Worm (Caenorhabditis elegans) whole organism, L4 larva: Measurements from ENCODE around the gene W08F4.10.

Experiments used
- D1046.2 ChIP-seq: fragments of 200-800 bp; sonication (Bioruptor generic); IDR thresholded peaks from 2 replicates; pipeline ENCODE4 v1.3.6; 2022; ENCODE audit warnings: missing genetic modification characterization, missing compliant biosample characterization
- F10B5.3 ChIP-seq: sonication (generic microtip); optimal IDR thresholded peaks from 2 replicates; lab custom pipeline; 2016; ENCODE audit warnings: mild to moderate bottlenecking, missing genetic modification characterization, missing compliant biosample characterization
- R02D3.7 ChIP-seq: fragments of 150-350 bp; sonication (generic microtip); optimal IDR thresholded peaks from 3 replicates; lab custom pipeline; 2014; ENCODE audit warnings: missing biosample characterization, missing genetic modification characterization
- T26A8.4 ChIP-seq: fragments of 200-800 bp; sonication (Bioruptor generic); IDR thresholded peaks from 2 replicates; pipeline ENCODE4 v1.3.6; 2022; ENCODE audit warnings: missing genetic modification characterization, missing compliant biosample characterization
- Y105C5A.15 ChIP-seq: fragments of 200-800 bp; sonication (Bioruptor generic); IDR thresholded peaks from 2 replicates; pipeline ENCODE4 v1.3.6; 2022; ENCODE audit warnings: missing genetic modification characterization, missing compliant biosample characterization
- Y5F2A.4 ChIP-seq: fragments of 200-800 bp; sonication (Bioruptor generic); optimal IDR thresholded peaks from 2 replicates; lab custom pipeline; 2018; ENCODE audit warnings: mild to moderate bottlenecking, missing genetic modification characterization, missing compliant biosample characterization
- Y75B8A.6 ChIP-seq: fragments of 200-800 bp; sonication (Bioruptor generic); IDR thresholded peaks from 2 replicates; pipeline ENCODE4 v1.3.6; 2022; ENCODE audit warnings: missing genetic modification reagents, missing genetic modification characterization, missing compliant biosample characterization
- aha-1 ChIP-seq: fragments of 150-350 bp; peaks from one replicate; lab custom pipeline; 2014; ENCODE audit warnings: missing biosample characterization, missing genetic modification characterization
- aly-2 ChIP-seq: sonication (generic microtip); optimal IDR thresholded peaks from 2 replicates; lab custom pipeline; 2018; ENCODE audit warnings: missing biosample characterization, missing genetic modification characterization
- ama-1 ChIP-seq: fragments of 150-350 bp; optimal IDR thresholded peaks from 2 replicates; lab custom pipeline; 2014; ENCODE audit warnings: inconsistent platforms, mixed read lengths
- ces-1 ChIP-seq: fragments of 150-350 bp; sonication (generic microtip); optimal IDR thresholded peaks from 4 replicates; lab custom pipeline; 2014; ENCODE audit warnings: missing biosample characterization, missing genetic modification reagents, missing genetic modification characterization
- dmd-9 ChIP-seq: fragments of 200-800 bp; sonication (Bioruptor generic); IDR thresholded peaks from 2 replicates; pipeline ENCODE4 v1.3.6; 2022; ENCODE audit warnings: missing genetic modification reagents, missing genetic modification characterization, missing compliant biosample characterization
- dpl-1 ChIP-seq: fragments of 150-350 bp; optimal IDR thresholded peaks from 2 replicates; lab custom pipeline; 2014; ENCODE audit warnings: missing biosample characterization, missing genetic modification reagents, missing genetic modification characterization
- dve-1 ChIP-seq: sonication (generic microtip); optimal IDR thresholded peaks from 2 replicates; lab custom pipeline; 2017; ENCODE audit warnings: antibody characterized with exemption, mild to moderate bottlenecking, missing genetic modification characterization, missing compliant biosample characterization; ENCODE audit not compliant: insufficient read depth
- egl-43 ChIP-seq: fragments of 200-800 bp; sonication (Bioruptor generic); IDR thresholded peaks from 2 replicates; pipeline ENCODE4 v1.3.6; 2022; ENCODE audit warnings: missing genetic modification reagents, missing genetic modification characterization, missing compliant biosample characterization
- fkh-10 ChIP-seq: fragments of 150-350 bp; optimal IDR thresholded peaks from 2 replicates; lab custom pipeline; 2014; ENCODE audit warnings: missing biosample characterization, missing genetic modification reagents, missing genetic modification characterization
- fos-1 ChIP-seq: fragments of 150-350 bp; optimal IDR thresholded peaks from 2 replicates; lab custom pipeline; 2014; ENCODE audit warnings: missing biosample characterization, missing genetic modification characterization
- hlh-11 ChIP-seq: fragments of 200-800 bp; sonication (Bioruptor generic); optimal IDR thresholded peaks from 2 replicates; lab custom pipeline; 2018; ENCODE audit warnings: mild to moderate bottlenecking, missing genetic modification characterization, missing compliant biosample characterization
- hlh-30 ChIP-seq: sonication (generic microtip); optimal IDR thresholded peaks from 2 replicates; lab custom pipeline; 2017; ENCODE audit warnings: antibody characterized with exemption, mild to moderate bottlenecking, missing genetic modification characterization, missing compliant biosample characterization; ENCODE audit not compliant: insufficient read depth
- hmg-1.1 ChIP-seq: fragments of 200-800 bp; sonication (Bioruptor generic); IDR thresholded peaks from 2 replicates; pipeline ENCODE4 v1.3.6; 2022; ENCODE audit warnings: missing genetic modification reagents, missing genetic modification characterization, missing compliant biosample characterization
- lin-13 ChIP-seq: fragments of 150-350 bp; optimal IDR thresholded peaks from 2 replicates; lab custom pipeline; 2014; ENCODE audit warnings: missing biosample characterization, missing genetic modification reagents, missing genetic modification characterization
- lin-29 ChIP-seq: fragments of 200-800 bp; sonication (Bioruptor generic); IDR thresholded peaks from 2 replicates; pipeline ENCODE4 v1.3.6; 2022; ENCODE audit warnings: missing genetic modification reagents, missing genetic modification characterization, missing compliant biosample characterization
- lin-39 ChIP-seq: fragments of 150-350 bp; optimal IDR thresholded peaks from 2 replicates; lab custom pipeline; 2014; ENCODE audit warnings: missing biosample characterization, missing genetic modification reagents, missing genetic modification characterization
- lsy-2 ChIP-seq, 2 experiments: fragments of 150-350 bp in 1 of 2; sonication (generic microtip) in 1 of 2; optimal IDR thresholded peaks; 2 replicates each; lab custom pipeline; 2014 to 2017; ENCODE audit warnings: missing biosample characterization in 2 of 2, missing genetic modification characterization in 2 of 2
- madf-9 ChIP-seq: fragments of 200-800 bp; sonication (Bioruptor generic); conservative IDR thresholded peaks from 2 replicates; pipeline ENCODE4 v1.3.6; 2022; ENCODE audit warnings: missing genetic modification reagents, missing genetic modification characterization, missing compliant biosample characterization
- mdl-1 ChIP-seq, 2 experiments: fragments of 150-350 bp in 1 of 2; sonication (generic microtip) in 1 of 2; optimal IDR thresholded peaks; 2 replicates each; lab custom pipeline; 2014 to 2017; ENCODE audit warnings: missing biosample characterization in 2 of 2, missing genetic modification characterization in 2 of 2
- mep-1 ChIP-seq: fragments of 150-350 bp; sonication (generic microtip); optimal IDR thresholded peaks from 3 replicates; lab custom pipeline; 2014; ENCODE audit warnings: missing biosample characterization, missing genetic modification characterization
- mxl-2 ChIP-seq: fragments of 200-800 bp; sonication (Bioruptor generic); conservative IDR thresholded peaks from 2 replicates; pipeline ENCODE4 v1.3.6; 2022; ENCODE audit warnings: missing genetic modification reagents, missing genetic modification characterization, missing compliant biosample characterization
- mxl-3 ChIP-seq: fragments of 200-800 bp; sonication (Bioruptor generic); optimal IDR thresholded peaks from 2 replicates; lab custom pipeline; 2018; ENCODE audit warnings: mild to moderate bottlenecking, missing genetic modification characterization, missing compliant biosample characterization
- nhr-102 ChIP-seq: sonication (generic microtip); optimal IDR thresholded peaks from 2 replicates; lab custom pipeline; 2016; ENCODE audit warnings: mild to moderate bottlenecking, missing genetic modification characterization, moderate library complexity, missing compliant biosample characterization
- nhr-237 ChIP-seq: sonication (generic microtip); optimal IDR thresholded peaks from 2 replicates; lab custom pipeline; 2017; ENCODE audit warnings: missing biosample characterization, missing genetic modification characterization
- nhr-28 ChIP-seq: fragments of 150-350 bp; optimal IDR thresholded peaks from 2 replicates; lab custom pipeline; 2014; ENCODE audit warnings: missing biosample characterization, missing genetic modification characterization
- nhr-41 ChIP-seq: fragments of 200-800 bp; sonication (Bioruptor generic); IDR thresholded peaks from 2 replicates; pipeline ENCODE4 v1.3.6; 2022; ENCODE audit warnings: missing genetic modification reagents, missing genetic modification characterization, missing compliant biosample characterization
- nhr-48 ChIP-seq: sonication (generic microtip); optimal IDR thresholded peaks from 2 replicates; lab custom pipeline; 2016; ENCODE audit warnings: mild to moderate bottlenecking, missing genetic modification characterization, missing compliant biosample characterization
- nhr-6 ChIP-seq: fragments of 150-350 bp; optimal IDR thresholded peaks from 2 replicates; lab custom pipeline; 2014; ENCODE audit warnings: missing biosample characterization, missing genetic modification characterization
- php-3 ChIP-seq: fragments of 200-800 bp; sonication (Bioruptor generic); IDR thresholded peaks from 2 replicates; pipeline ENCODE4 v1.3.6; 2022; ENCODE audit warnings: missing genetic modification reagents, missing genetic modification characterization, missing compliant biosample characterization
- rbr-2 ChIP-seq: sonication (generic microtip); optimal IDR thresholded peaks from 2 replicates; lab custom pipeline; 2016; ENCODE audit warnings: missing genotype, missing genetic modification characterization, missing compliant biosample characterization
- sdz-12 ChIP-seq: fragments of 200-800 bp; sonication (Bioruptor generic); optimal IDR thresholded peaks from 2 replicates; lab custom pipeline; 2018; ENCODE audit warnings: mild to moderate bottlenecking, missing genetic modification characterization, missing compliant biosample characterization
- skn-1 ChIP-seq: fragments of 150-350 bp; optimal IDR thresholded peaks from 2 replicates; lab custom pipeline; 2014; ENCODE audit warnings: missing biosample characterization, missing genetic modification characterization
- snpc-4 ChIP-seq: fragments of 150-350 bp; optimal IDR thresholded peaks from 2 replicates; lab custom pipeline; 2014; ENCODE audit warnings: missing biosample characterization, missing genetic modification characterization
- tra-1 ChIP-seq: fragments of 200-800 bp; sonication (Bioruptor generic); IDR thresholded peaks from 2 replicates; pipeline ENCODE4 v1.3.6; 2022; ENCODE audit warnings: missing genetic modification reagents, missing genetic modification characterization, missing compliant biosample characterization
- unc-39 ChIP-seq: sonication (generic microtip); optimal IDR thresholded peaks from 2 replicates; lab custom pipeline; 2017; ENCODE audit warnings: missing biosample characterization, missing genetic modification characterization
- unc-62 ChIP-seq, 3 experiments: fragments of 150-350 bp in 1 of 3; sonication (generic microtip); optimal IDR thresholded peaks in 2 of 3; peaks in 1 of 3; 1 replicate in 1 of 3; 2 replicates in 2 of 3; lab custom pipeline; 2014 to 2017; ENCODE audit warnings: missing biosample characterization in 3 of 3, missing genetic modification characterization in 3 of 3, missing genetic modification reagents in 3 of 3, missing genotype in 1 of 3
- zag-1 ChIP-seq: fragments of 150-350 bp; optimal IDR thresholded peaks from 2 replicates; lab custom pipeline; 2014; ENCODE audit warnings: missing biosample characterization, missing genetic modification characterization
- zip-11 ChIP-seq: fragments of 200-800 bp; sonication (Bioruptor generic); IDR thresholded peaks from 2 replicates; pipeline ENCODE4 v1.3.6; 2022; ENCODE audit warnings: missing genetic modification characterization, missing compliant biosample characterization
- zip-2 ChIP-seq: fragments of 150-350 bp; optimal IDR thresholded peaks from 2 replicates; lab custom pipeline; 2014; ENCODE audit warnings: missing biosample characterization, missing genetic modification characterization

Gene W08F4.10

DNA sequence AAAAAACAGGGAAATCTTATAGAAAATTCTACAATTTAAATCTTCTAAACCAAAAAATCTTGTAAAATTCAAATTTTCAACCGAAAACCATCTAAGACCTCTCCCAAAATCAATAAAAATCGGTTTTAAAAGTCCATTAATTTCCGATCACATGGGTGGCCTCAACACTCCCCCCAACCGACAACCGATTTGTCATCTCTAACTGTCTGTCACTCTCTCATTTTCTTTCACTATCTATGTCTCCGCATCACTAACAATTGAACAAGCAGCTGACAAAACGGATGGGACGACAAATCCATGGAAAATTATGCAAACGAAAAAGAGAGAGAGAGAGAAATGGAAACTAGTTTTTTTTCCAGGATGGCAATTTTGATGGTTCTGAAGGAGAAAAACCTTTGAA is 12.0 kb upstream of the W08F4.10 start:
- no peak for TF ChIP-seq fos-1
- TF ChIP-seq hlh-11 (tag; lab: Kevin White, UChicago): peak; percentile 88
- TF ChIP-seq nhr-48 (tag; lab: Kevin White, UChicago): no peak
- no peak for TF ChIP-seq aly-2 (tag; lab: Kevin White, UChicago)
- no peak for TF ChIP-seq R02D3.7 (tag; lab: Kevin White, UChicago)
- TF ChIP-seq hlh-30 (tag; lab: Kevin White, UChicago): peak; percentile 94
- no peak for TF ChIP-seq nhr-41
- TF ChIP-seq sdz-12 (GFP tag; lab: Kevin White, UChicago): no peak
- no peak for TF ChIP-seq D1046.2 (GFP tag; lab: Robert Waterston, UW)
- TF ChIP-seq dmd-9 (GFP tag; lab: Robert Waterston, UW): no peak
- peak; percentile 45 for TF ChIP-seq dve-1 (tag; lab: Kevin White, UChicago)
- TF ChIP-seq snpc-4: no peak
- TF ChIP-seq ama-1: no peak
- no peak for TF ChIP-seq unc-39 (tag; lab: Kevin White, UChicago)
- peak in 1 of 2 experiments; percentile 68 for TF ChIP-seq lsy-2 (tag; optimal IDR thresholded peaks at IDR 0.05; lab: Kevin White, UChicago)
- TF ChIP-seq Y75B8A.6: no peak
- TF ChIP-seq Y105C5A.15 (GFP tag; lab: Robert Waterston, UW): no peak
- TF ChIP-seq zip-2 (tag; lab: Kevin White, UChicago): no peak
- TF ChIP-seq nhr-28: peak; percentile 61
- no peak for TF ChIP-seq mxl-3 (GFP tag; lab: Kevin White, UChicago)
- peak; percentile 89 for TF ChIP-seq aha-1 (tag; lab: Kevin White, UChicago)
- TF ChIP-seq F10B5.3 (tag; lab: Kevin White, UChicago): no peak
- TF ChIP-seq mxl-2 (GFP tag; lab: Robert Waterston, UW): no peak
- no peak for TF ChIP-seq lin-39 (tag; lab: Kevin White, UChicago)
- TF ChIP-seq ces-1 (GFP tag; lab: Kevin White, UChicago): no peak
- TF ChIP-seq lin-13: peak; percentile 55
- TF ChIP-seq dpl-1: peak; percentile 19
- no peak for TF ChIP-seq nhr-102 (tag; lab: Kevin White, UChicago)
- no peak for TF ChIP-seq Y5F2A.4
- TF ChIP-seq madf-9 (GFP tag; lab: Robert Waterston, UW): no peak
- TF ChIP-seq fkh-10 (GFP tag; lab: Kevin White, UChicago): no peak
- TF ChIP-seq mep-1 (tag; lab: Kevin White, UChicago): peak; percentile 72
- TF ChIP-seq mdl-1 (tag; optimal IDR thresholded peaks at IDR 0.05; lab: Kevin White, UChicago): peak in 1 of 2 experiments; percentile 80
- TF ChIP-seq php-3 (GFP tag; lab: Robert Waterston, UW): no peak
- TF ChIP-seq nhr-237 (tag; lab: Kevin White, UChicago): no peak
- TF ChIP-seq unc-62 (GFP tag; optimal IDR thresholded peaks at IDR 0.05 in 1 of 2; lab: Kevin White, UChicago): peak in 1 of 2 experiments; percentile 96
- TF ChIP-seq unc-62 (tag; optimal IDR thresholded peaks at IDR 0.05; lab: Kevin White, UChicago): no peak
- TF ChIP-seq egl-43: no peak

DNA sequence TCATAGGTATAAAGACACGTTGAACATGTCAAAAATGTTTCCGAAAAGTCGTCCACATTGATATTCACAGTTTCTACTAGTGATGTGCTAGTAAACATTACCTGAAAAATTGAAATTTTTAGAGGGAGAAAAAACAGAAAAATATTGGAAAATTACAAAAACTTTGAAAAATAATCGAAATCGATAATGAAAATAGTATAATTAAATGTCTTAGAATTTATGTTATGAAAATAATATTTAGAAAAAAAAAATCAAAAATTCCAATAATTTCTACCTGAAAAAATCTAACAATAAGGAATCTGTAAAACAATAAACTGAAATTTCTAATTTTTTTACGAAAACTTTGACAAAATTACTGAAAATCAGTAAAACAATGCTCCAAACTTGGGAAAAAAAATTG is 11.0 kb upstream of the W08F4.10 start, which contains the start of gene nhl-3:
nhl-3 (minus strand) TSS at position 101 of the 400 bp plus-strand sequence.
- TF ChIP-seq skn-1 (no peak), aly-2 (tag; lab: Kevin White, UChicago) (no peak), hmg-1.1 (GFP tag; lab: Robert Waterston, UW) (no peak), nhr-6 (no peak), hlh-11 (tag; lab: Kevin White, UChicago) (no peak), lin-29 (GFP tag; lab: Robert Waterston, UW) (no peak), tra-1 (GFP tag; lab: Robert Waterston, UW) (no peak), Y105C5A.15 (GFP tag; lab: Robert Waterston, UW) (no peak), rbr-2 (tag; lab: Kevin White, UChicago) (no peak), dmd-9 (GFP tag; lab: Robert Waterston, UW) (no peak), zag-1 (no peak), mxl-2 (GFP tag; lab: Robert Waterston, UW) (no peak), T26A8.4 (GFP tag; lab: Robert Waterston, UW) (no peak), madf-9 (GFP tag; lab: Robert Waterston, UW) (no peak), zip-11 (GFP tag; lab: Robert Waterston, UW) (no peak), Y5F2A.4 (no peak)
- TF ChIP-seq, all 104 proteins: peak for 0
